Worm (Caenorhabditis elegans): ENCODE data around the gene T26C11.9.

T26C11.9 gene

ce11 chrX:1856160-1856559, 2.5 kb upstream of the T26C11.9 start, which contains the start of gene ceh-39 (continued):
- no peak for TF ChIP-seq ceh-28 (tag; optimal IDR thresholded peaks at IDR 0.05)
- no peak for TF ChIP-seq dve-1 (tag; optimal IDR thresholded peaks at IDR 0.05; ENCODE audit: insufficient read depth)
- no peak for TF ChIP-seq R02D3.7 (tag; optimal IDR thresholded peaks at IDR 0.05)
- no peak for TF ChIP-seq spr-3 (GFP tag; optimal IDR thresholded peaks at IDR 0.05)
- no peak for TF ChIP-seq unc-39 (tag; optimal IDR thresholded peaks at IDR 0.05)
- TF ChIP-seq zag-1 (tag; optimal IDR thresholded peaks at IDR 0.05): no peak
- 0 out of 2 replicates have a peak, but pooled peaks have one; percentile 31 for TF ChIP-seq nhr-42 (GFP tag; IDR thresholded peaks at IDR 0.05)
- TF ChIP-seq unc-62 (GFP tag; optimal IDR thresholded peaks at IDR 0.05 in 1 of 2): peak in 1 of 2 experiments; percentile 7
- no peak for TF ChIP-seq unc-62 (tag; optimal IDR thresholded peaks at IDR 0.05)
- no peak for TF ChIP-seq ces-1 (GFP tag; optimal IDR thresholded peaks at IDR 0.05)
- no peak for TF ChIP-seq F26F4.8 (GFP tag; conservative IDR thresholded peaks at IDR 0.05)
- no peak for TF ChIP-seq lin-15B (tag; optimal IDR thresholded peaks at IDR 0.05)

ce11 chrX:1852636-1853035, 1.0 kb downstream of the T26C11.9 start, which contains the start of gene ceh-21:
TSS of gene ceh-21 (minus strand) at chrX:1852736.
- no peak for TF ChIP-seq F49E8.2 (tag; optimal IDR thresholded peaks at IDR 0.05; ENCODE audit: borderline replicate concordance)
- TF ChIP-seq nhr-6 (tag; optimal IDR thresholded peaks at IDR 0.05): no peak
- no peak for TF ChIP-seq ces-1 (GFP tag; optimal IDR thresholded peaks at IDR 0.05)
- no peak for TF ChIP-seq attf-4 (tag; optimal IDR thresholded peaks at IDR 0.05)
- no peak for TF ChIP-seq mep-1 (tag; optimal IDR thresholded peaks at IDR 0.05)
- TF ChIP-seq mxl-3 (GFP tag; optimal IDR thresholded peaks at IDR 0.05): no peak
- no peak for TF ChIP-seq lin-29 (GFP tag; IDR thresholded peaks at IDR 0.05)
- TF ChIP-seq nhr-42 (GFP tag; IDR thresholded peaks at IDR 0.05): no peak
- no peak for TF ChIP-seq F10B5.3 (tag; optimal IDR thresholded peaks at IDR 0.05)
- no peak for TF ChIP-seq aly-2 (tag; optimal IDR thresholded peaks at IDR 0.05)
- TF ChIP-seq lin-13 (GFP tag; optimal IDR thresholded peaks at IDR 0.05): no peak
- no peak for TF ChIP-seq ceh-28 (tag; optimal IDR thresholded peaks at IDR 0.05)
- no peak for TF ChIP-seq F26F4.8 (GFP tag; conservative IDR thresholded peaks at IDR 0.05)
- TF ChIP-seq nhr-102 (tag; optimal IDR thresholded peaks at IDR 0.05): no peak
- TF ChIP-seq nhr-237 (tag; optimal IDR thresholded peaks at IDR 0.05): no peak

- TF ChIP-seq aha-1 (tag) (peak; percentile 38), mdt-29 (GFP tag; IDR thresholded peaks at IDR 0.05) (no peak), nhr-41 (GFP tag; IDR thresholded peaks at IDR 0.05) (0 out of 2 replicates have a peak, but pooled peaks have one; percentile 8), set-16 (GFP tag; IDR thresholded peaks at IDR 0.05) (peak; percentile 63), egl-43 (GFP tag; IDR thresholded peaks at IDR 0.05) (0 out of 2 replicates have a peak, but pooled peaks have one; percentile 5), zfp-3 (GFP tag; conservative IDR thresholded peaks at IDR 0.05) (no peak)
These were observed 3.1 kb downstream of the T26C11.9 start for ce11 chrX:1850525-1850924.

ce11 chrX:1848575-1848974, 5.1 kb downstream of the T26C11.9 start, which contains the start of gene ceh-41:
TSS of gene ceh-41 (minus strand) at chrX:1848675.
- TF ChIP-seq zfp-3 (GFP tag; conservative IDR thresholded peaks at IDR 0.05): no peak

ce11 chrX:1847685-1848084, 6.0 kb downstream of the T26C11.9 start:
- TF ChIP-seq unc-39 (tag; optimal IDR thresholded peaks at IDR 0.05) (no peak), mep-1 (tag; optimal IDR thresholded peaks at IDR 0.05) (no peak), unc-62 (GFP tag; optimal IDR thresholded peaks at IDR 0.05 in 1 of 2) (peak in 1 of 2 experiments; percentile 98), unc-62 (tag; optimal IDR thresholded peaks at IDR 0.05) (no peak), aly-2 (tag; optimal IDR thresholded peaks at IDR 0.05) (no peak), arid-1 (GFP tag; conservative IDR thresholded peaks at IDR 0.05) (no peak), unc-130 (GFP tag; optimal IDR thresholded peaks at IDR 0.05) (no peak), aha-1 (tag) (no peak), sdz-12 (GFP tag; optimal IDR thresholded peaks at IDR 0.05) (no peak)

ce11 chrX:1845493-1845892, 8.2 kb downstream of the T26C11.9 start, which contains the start of gene T26C11.4:
TSS of gene T26C11.4 (minus strand) at chrX:1845546.
- TF ChIP-seq duxl-1 (tag; optimal IDR thresholded peaks at IDR 0.05; ENCODE audit: poor library complexity) (peak; percentile 55), mes-2 (tag; optimal IDR thresholded peaks at IDR 0.05; ENCODE audit: poor library complexity, severe bottlenecking) (peak; percentile 59), nhr-102 (tag; optimal IDR thresholded peaks at IDR 0.05) (no peak), hlh-11 (tag; optimal IDR thresholded peaks at IDR 0.05) (peak; percentile 11), unc-130 (GFP tag; optimal IDR thresholded peaks at IDR 0.05) (no peak), tag-97 (GFP tag; IDR thresholded peaks at IDR 0.05) (no peak), dpl-1 (GFP tag; optimal IDR thresholded peaks at IDR 0.05) (peak; percentile 69), zfp-2 (tag; optimal IDR thresholded peaks at IDR 0.05) (no peak), skn-1 (tag; optimal IDR thresholded peaks at IDR 0.05) (no peak)
